Worm (Caenorhabditis elegans): Measurements from ENCODE around the gene C26E6.12.
A peak's percentile ranks its signal among the peaks of the same experiment; 100 is the strongest.

The C26E6.12 gene

DNA sequence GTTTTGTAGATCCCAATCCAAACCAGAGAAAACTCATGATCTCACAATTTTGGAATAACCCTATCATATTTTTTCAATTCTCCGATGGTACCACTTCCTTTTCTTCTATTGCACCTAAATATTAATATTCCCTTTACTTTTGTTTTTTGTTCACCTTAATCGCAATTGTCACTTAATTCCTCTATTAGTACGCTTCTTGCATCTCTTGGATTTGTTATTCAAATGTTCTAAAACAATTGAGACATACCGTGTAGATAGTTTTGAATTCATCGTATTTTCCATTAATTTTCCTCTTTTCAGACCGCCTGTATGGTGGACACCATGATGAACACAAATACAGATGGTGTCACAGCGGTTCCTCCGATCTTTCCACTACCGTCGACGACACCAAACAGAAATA, 19.8 kb upstream of the C26E6.12 start, which contains the start of gene flh-2:
Gene flh-2 (plus strand): TSS at position 301 of the 400 bp plus-strand sequence.
- TF ChIP-seq elt-1 (tag; optimal IDR thresholded peaks at IDR 0.05) (no peak), nhr-6 (tag; optimal IDR thresholded peaks at IDR 0.05) (no peak), mab-5 (tag; optimal IDR thresholded peaks at IDR 0.05) (no peak), nhr-23 (tag; optimal IDR thresholded peaks at IDR 0.05) (no peak), nhr-237 (tag; optimal IDR thresholded peaks at IDR 0.05) (no peak), nhr-12 (tag; optimal IDR thresholded peaks at IDR 0.05) (no peak), unc-62 (GFP tag; optimal IDR thresholded peaks at IDR 0.05) (no peak), lin-39 (tag; optimal IDR thresholded peaks at IDR 0.05) (no peak), mbf-1 (tag; optimal IDR thresholded peaks at IDR 0.05) (no peak), C34F6.9 (tag; optimal IDR thresholded peaks at IDR 0.05) (no peak), dmd-4 (tag; optimal IDR thresholded peaks at IDR 0.05) (no peak), blmp-1 (tag; optimal IDR thresholded peaks at IDR 0.05; ENCODE audit: insufficient read depth) (no peak), Y55F3AM.14 (GFP tag; optimal IDR thresholded peaks at IDR 0.05) (no peak), ztf-11 (tag; optimal IDR thresholded peaks at IDR 0.05) (no peak), crh-2 (tag; optimal IDR thresholded peaks at IDR 0.05) (no peak), lin-11 (tag; optimal IDR thresholded peaks at IDR 0.05) (no peak), sem-4 (tag; optimal IDR thresholded peaks at IDR 0.05) (no peak), aly-2 (tag; optimal IDR thresholded peaks at IDR 0.05) (no peak), ZK546.5 (tag; optimal IDR thresholded peaks at IDR 0.05) (no peak)

DNA sequence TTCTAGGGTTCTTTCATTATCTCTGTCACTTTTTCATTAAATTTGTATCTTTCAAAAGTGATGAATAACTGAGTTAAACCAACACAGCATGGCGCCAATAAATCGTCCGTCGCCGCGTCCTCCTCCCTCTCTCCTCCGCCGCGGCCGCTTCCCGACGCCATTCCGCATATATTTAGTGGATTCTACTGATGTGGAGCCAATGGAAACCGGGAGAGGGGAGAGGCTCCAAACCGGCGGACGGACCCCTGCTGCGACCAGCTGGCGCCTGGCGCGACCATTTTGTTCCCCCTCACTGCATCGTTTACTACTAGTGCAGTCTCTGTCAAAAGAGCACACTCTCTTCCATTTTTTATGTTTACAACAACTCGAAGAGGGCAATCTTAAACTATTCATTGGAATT, 19.2 kb upstream of the C26E6.12 start:
- TF ChIP-seq lsy-2 (tag; optimal IDR thresholded peaks at IDR 0.05), result peak in 1 of 2 experiments; percentile 25
- no peak for TF ChIP-seq egl-27 (tag; optimal IDR thresholded peaks at IDR 0.05)
- TF ChIP-seq unc-55 (GFP tag; optimal IDR thresholded peaks at IDR 0.05), result no peak
- peak; percentile 20 for TF ChIP-seq C34F6.9 (tag; optimal IDR thresholded peaks at IDR 0.05)
- TF ChIP-seq ceh-16 (tag; optimal IDR thresholded peaks at IDR 0.05), result no peak
- no peak for TF ChIP-seq Y55F3AM.14 (GFP tag; optimal IDR thresholded peaks at IDR 0.05)
- no peak for TF ChIP-seq snpc-4 (tag; optimal IDR thresholded peaks at IDR 0.05)

DNA sequence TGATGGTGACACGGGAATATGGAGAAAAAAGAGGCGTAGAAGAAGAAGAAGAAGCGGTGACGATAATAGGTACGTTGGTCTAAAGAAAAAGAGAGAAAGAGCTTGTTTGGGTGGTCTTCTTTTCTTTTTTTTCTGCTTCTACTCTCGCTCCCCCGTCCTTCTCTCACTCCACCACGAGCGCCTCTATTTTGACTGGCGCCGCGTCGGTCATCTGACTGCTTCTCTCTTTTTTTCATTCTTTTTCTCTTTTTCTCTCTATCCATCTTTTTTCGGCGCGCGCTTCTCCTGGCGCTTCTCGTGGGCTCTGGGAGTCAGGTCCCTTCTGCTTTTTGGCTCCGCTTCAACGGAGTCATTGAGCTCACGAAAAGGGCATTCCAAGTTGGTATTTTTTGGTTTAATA, 18.3 kb upstream of the C26E6.12 start:
- peak; percentile 30 for TF ChIP-seq nhr-129 (tag; optimal IDR thresholded peaks at IDR 0.05)
- peak in 1 of 2 experiments; percentile 51 for TF ChIP-seq lsy-2 (tag; optimal IDR thresholded peaks at IDR 0.05)
- TF ChIP-seq C34F6.9 (tag; optimal IDR thresholded peaks at IDR 0.05), result peak; percentile 69
- peak; percentile 6 for TF ChIP-seq sem-4 (tag; optimal IDR thresholded peaks at IDR 0.05)
- TF ChIP-seq zag-1 (tag; optimal IDR thresholded peaks at IDR 0.05), result peak; percentile 68
- no peak for TF ChIP-seq lin-13 (GFP tag; optimal IDR thresholded peaks at IDR 0.05)
- TF ChIP-seq ceh-16 (tag; optimal IDR thresholded peaks at IDR 0.05), result no peak
- TF ChIP-seq crh-2 (tag; optimal IDR thresholded peaks at IDR 0.05), result peak; percentile 22
- TF ChIP-seq sma-3 (GFP tag; optimal IDR thresholded peaks at IDR 0.05), result no peak
- TF ChIP-seq ztf-4 (tag; optimal IDR thresholded peaks at IDR 0.05), result no peak
- peak; percentile 13 to 37 for TF ChIP-seq mdl-1 (tag; optimal IDR thresholded peaks at IDR 0.05)
- TF ChIP-seq sma-9 (GFP tag; optimal IDR thresholded peaks at IDR 0.05), result peak; percentile 25
- TF ChIP-seq sma-9 (tag; optimal IDR thresholded peaks at IDR 0.05), result no peak
- TF ChIP-seq Y55F3AM.14 (GFP tag; optimal IDR thresholded peaks at IDR 0.05), result no peak
- TF ChIP-seq ZK546.5 (tag; optimal IDR thresholded peaks at IDR 0.05), result no peak
- TF ChIP-seq F13H6.1 (tag; optimal IDR thresholded peaks at IDR 0.05), result peak; percentile 57
- peak; percentile 65 for TF ChIP-seq unc-55 (GFP tag; optimal IDR thresholded peaks at IDR 0.05)
- TF ChIP-seq lin-11 (tag; optimal IDR thresholded peaks at IDR 0.05), result peak; percentile 33

DNA sequence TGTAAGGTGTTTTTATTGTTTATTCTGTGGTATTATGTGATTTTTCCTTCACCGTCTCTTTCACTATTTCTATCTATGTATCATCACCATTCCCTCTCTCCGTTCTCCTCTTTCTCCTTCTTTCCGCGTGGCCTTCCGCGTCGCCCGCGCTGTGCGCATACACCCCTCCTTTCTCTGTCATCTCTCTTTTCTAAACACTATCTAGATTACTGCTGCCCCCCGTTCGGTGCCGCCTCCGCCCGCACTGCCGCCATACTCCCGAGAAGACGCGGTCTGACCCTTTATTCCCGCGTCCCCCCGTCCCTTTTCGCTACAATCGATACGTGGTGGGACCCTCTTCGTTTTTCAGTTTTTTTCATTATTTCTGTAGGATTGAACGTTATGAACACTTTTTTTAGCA, 16.6 kb upstream of the C26E6.12 start:
- TF ChIP-seq ztf-4 (tag; optimal IDR thresholded peaks at IDR 0.05), result no peak
- no peak for TF ChIP-seq sma-3 (GFP tag; optimal IDR thresholded peaks at IDR 0.05)
- no peak for TF ChIP-seq nhr-77 (tag; optimal IDR thresholded peaks at IDR 0.05)
- TF ChIP-seq dmd-4 (tag; optimal IDR thresholded peaks at IDR 0.05), result no peak
- TF ChIP-seq lin-13 (GFP tag; optimal IDR thresholded peaks at IDR 0.05), result no peak
- TF ChIP-seq nhr-10 (tag; optimal IDR thresholded peaks at IDR 0.05), result no peak
- TF ChIP-seq unc-39 (tag; optimal IDR thresholded peaks at IDR 0.05), result no peak
- TF ChIP-seq blmp-1 (tag; optimal IDR thresholded peaks at IDR 0.05; ENCODE audit: insufficient read depth), result no peak
- no peak for TF ChIP-seq nhr-129 (tag; optimal IDR thresholded peaks at IDR 0.05)
- TF ChIP-seq mbf-1 (tag; optimal IDR thresholded peaks at IDR 0.05), result no peak
- TF ChIP-seq elt-1 (tag; optimal IDR thresholded peaks at IDR 0.05), result no peak
- no peak for TF ChIP-seq ztf-1 (GFP tag; conservative IDR thresholded peaks at IDR 0.05)
- TF ChIP-seq nhr-12 (tag; optimal IDR thresholded peaks at IDR 0.05), result no peak
- no peak for TF ChIP-seq crh-2 (tag; optimal IDR thresholded peaks at IDR 0.05)
- no peak for TF ChIP-seq ceh-16 (tag; optimal IDR thresholded peaks at IDR 0.05)
- TF ChIP-seq skn-1 (tag; optimal IDR thresholded peaks at IDR 0.05), result no peak
- TF ChIP-seq nhr-11 (tag; optimal IDR thresholded peaks at IDR 0.05), result no peak
- TF ChIP-seq nhr-6 (tag; optimal IDR thresholded peaks at IDR 0.05), result no peak
- TF ChIP-seq lin-39 (tag; optimal IDR thresholded peaks at IDR 0.05), result no peak
- no peak for TF ChIP-seq gmeb-1 (tag; optimal IDR thresholded peaks at IDR 0.05)
